Fruit fly (Drosophila melanogaster) whole organism, pupa: ENCODE data around the gene CG2211.

ENCODE experiments used
- CG10348 ChIP-seq: fragments of 200-800 bp; sonication (Bioruptor generic); IDR thresholded peaks from 2 replicates; pipeline ENCODE4 v1.3.6; 2022; ENCODE audit warnings: missing biosample characterization, missing genetic modification characterization
- CG12605 ChIP-seq: fragments of 200-800 bp; sonication (Bioruptor generic); IDR thresholded peaks from 2 replicates; pipeline ENCODE4 v1.3.6; 2022; ENCODE audit warnings: missing biosample characterization, missing genetic modification characterization
- CG13204 ChIP-seq: fragments of 200-800 bp; sonication (Bioruptor generic); optimal IDR thresholded peaks from 2 replicates; lab custom pipeline; 2018; ENCODE audit warnings: missing biosample characterization, mild to moderate bottlenecking, missing genetic modification characterization, moderate library complexity
- CG14655 ChIP-seq: fragments of 200-800 bp; sonication (Bioruptor generic); optimal IDR thresholded peaks from 3 replicates; lab custom pipeline; 2017; ENCODE audit warnings: mild to moderate bottlenecking, missing biosample characterization, missing genetic modification reagents, missing genetic modification characterization
- CG15710 ChIP-seq: fragments of 200-800 bp; sonication (Bioruptor generic); optimal IDR thresholded peaks from 2 replicates; lab custom pipeline; 2018; ENCODE audit warnings: missing biosample characterization, mild to moderate bottlenecking, missing genetic modification characterization, moderate library complexity
- CG17806 ChIP-seq: fragments of 200-800 bp; sonication (Bioruptor generic); optimal IDR thresholded peaks from 2 replicates; lab custom pipeline; 2018; ENCODE audit warnings: missing biosample characterization, mild to moderate bottlenecking, missing genetic modification characterization, moderate library complexity
- CG32121 ChIP-seq: fragments of 200-800 bp; sonication (Bioruptor generic); IDR thresholded peaks from 2 replicates; pipeline ENCODE4 v1.3.6; 2022; ENCODE audit warnings: missing biosample characterization, missing genetic modification characterization
- CG34367 ChIP-seq: fragments of 200-800 bp; sonication (Bioruptor generic); optimal IDR thresholded peaks from 2 replicates; lab custom pipeline; 2018; ENCODE audit warnings: missing biosample characterization, mild to moderate bottlenecking, missing genetic modification characterization
- CG4496 ChIP-seq: fragments of 200-800 bp; sonication (Bioruptor generic); IDR thresholded peaks from 3 replicates; pipeline ENCODE4 v1.3.6; 2022; ENCODE audit warnings: missing biosample characterization, missing genetic modification characterization
- CG8159 ChIP-seq: fragments of 200-800 bp; sonication (Bioruptor generic); optimal IDR thresholded peaks from 3 replicates; lab custom pipeline; 2018; ENCODE audit warnings: missing biosample characterization, mild to moderate bottlenecking, missing genetic modification characterization, moderate library complexity
- CG8301 ChIP-seq: fragments of 200-800 bp; sonication (Bioruptor generic); optimal IDR thresholded peaks from 2 replicates; lab custom pipeline; 2018; ENCODE audit warnings: missing biosample characterization, mild to moderate bottlenecking, missing genetic modification characterization
- CG9948 ChIP-seq: fragments of 200-800 bp; sonication (Bioruptor generic); optimal IDR thresholded peaks from 2 replicates; lab custom pipeline; 2018; ENCODE audit warnings: missing biosample characterization, mild to moderate bottlenecking, missing genetic modification characterization, moderate library complexity
- D1 ChIP-seq: fragments of 200-800 bp; sonication (Bioruptor generic); optimal IDR thresholded peaks from 2 replicates; lab custom pipeline; 2018; ENCODE audit warnings: missing biosample characterization, mild to moderate bottlenecking, missing genetic modification characterization, moderate library complexity
- EcR ChIP-seq: fragments of 200-800 bp; sonication (Bioruptor generic); optimal IDR thresholded peaks from 3 replicates; lab custom pipeline; 2019; ENCODE audit warnings: missing biosample characterization, missing genetic modification characterization, mild to moderate bottlenecking, moderate library complexity, missing genetic modification reagents
- Ets98B ChIP-seq: fragments of 200-800 bp; sonication (Bioruptor generic); IDR thresholded peaks from 2 replicates; pipeline ENCODE4 v1.3.6; 2022; ENCODE audit warnings: missing biosample characterization, missing genetic modification characterization
- Pif1A ChIP-seq: fragments of 200-800 bp; sonication (Bioruptor generic); optimal IDR thresholded peaks from 3 replicates; lab custom pipeline; 2016; ENCODE audit warnings: missing biosample characterization, missing genetic modification characterization
- Pif1B ChIP-seq: fragments of 200-800 bp; sonication (Bioruptor generic); optimal IDR thresholded peaks from 3 replicates; lab custom pipeline; 2016; ENCODE audit warnings: missing biosample characterization, missing genetic modification characterization
- Snoo ChIP-seq: fragments of 200-800 bp; sonication (Bioruptor generic); optimal IDR thresholded peaks from 3 replicates; lab custom pipeline; 2017; ENCODE audit warnings: missing biosample characterization, mild to moderate bottlenecking, missing genetic modification characterization, inconsistent platforms
- fd96Ca ChIP-seq: fragments of 200-800 bp; sonication (Bioruptor generic); IDR thresholded peaks from 3 replicates; pipeline ENCODE4 v1.3.6; 2022; ENCODE audit warnings: missing biosample characterization, missing genetic modification characterization
- gl ChIP-seq: fragments of 200-800 bp; sonication (Bioruptor generic); optimal IDR thresholded peaks from 2 replicates; lab custom pipeline; 2018; ENCODE audit warnings: missing biosample characterization, mild to moderate bottlenecking, missing genetic modification characterization
- rn ChIP-seq: fragments of 200-800 bp; sonication (Bioruptor generic); IDR thresholded peaks from 2 replicates; pipeline ENCODE4 v1.3.6; 2022; ENCODE audit warnings: missing biosample characterization, missing genetic modification characterization

The CG2211 gene

DNA sequence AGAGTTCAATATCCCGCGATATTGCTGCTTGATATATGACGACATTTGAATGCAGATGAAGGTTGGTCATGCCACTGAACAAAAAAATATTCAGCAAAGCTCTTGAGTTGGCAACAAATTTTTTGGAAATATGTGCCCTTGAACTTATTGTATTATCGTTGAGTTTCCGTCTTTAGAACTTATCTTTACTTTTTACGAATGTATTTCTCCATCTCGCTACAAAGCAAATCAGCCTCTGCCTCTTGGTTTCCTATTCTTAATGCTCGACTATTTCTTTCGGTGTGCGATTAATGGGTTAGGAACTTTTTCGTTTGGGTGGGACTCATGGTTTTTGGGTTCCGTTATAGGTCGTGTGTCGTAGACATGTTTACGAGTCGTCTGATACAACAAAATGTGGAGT, 12.0 kb downstream of the CG2211 start:
- TF ChIP-seq CG8301 (no peak), gl (tag; lab: Kevin White, UChicago) (no peak), CG15710 (tag; lab: Kevin White, UChicago) (peak; percentile 9), Pif1B (GFP tag; lab: Kevin White, UChicago) (no peak), CG17806 (peak; percentile 23), CG4496 (GFP tag; lab: Robert Waterston, UW) (0 out of 3 replicates have a peak, but pooled peaks have one; percentile 18), CG9948 (tag; lab: Kevin White, UChicago) (peak; percentile 14), fd96Ca (0 out of 3 replicates have a peak, but pooled peaks have one; percentile 7), Pif1A (GFP tag; lab: Kevin White, UChicago) (no peak)

DNA sequence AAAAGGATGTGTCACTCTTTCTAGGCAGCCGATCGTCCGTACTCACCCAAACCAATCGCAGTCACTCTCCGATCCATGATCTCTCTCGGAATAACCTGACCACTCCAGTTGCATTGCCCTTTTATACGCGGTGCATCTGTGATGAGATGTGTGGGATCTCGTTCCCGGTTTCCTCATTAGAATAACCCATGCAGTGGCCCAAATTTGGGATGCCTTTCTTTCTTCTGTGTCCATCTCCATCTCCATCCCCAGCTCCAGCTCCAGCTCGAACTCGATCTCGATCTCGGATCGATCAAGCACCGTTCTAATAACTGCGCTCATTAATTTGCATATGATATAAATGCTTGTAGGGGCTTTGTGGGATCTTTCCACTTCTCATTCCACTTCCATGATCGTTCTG, 12.5 kb downstream of the CG2211 start, which contains the start of gene CG9184:
Gene CG9184 (minus strand): TSS at position 101 of the 400 bp plus-strand sequence.
- TF ChIP-seq Ets98B (GFP tag; lab: Robert Waterston, UW) = no peak
- TF ChIP-seq CG15710 (tag; lab: Kevin White, UChicago) = no peak
- TF ChIP-seq gl (tag; lab: Kevin White, UChicago) = no peak
- TF ChIP-seq CG9948 (tag; lab: Kevin White, UChicago) = no peak
- TF ChIP-seq CG12605 (GFP tag; lab: Robert Waterston, UW) = no peak
- TF ChIP-seq, all 21 proteins: peak for 0

DNA sequence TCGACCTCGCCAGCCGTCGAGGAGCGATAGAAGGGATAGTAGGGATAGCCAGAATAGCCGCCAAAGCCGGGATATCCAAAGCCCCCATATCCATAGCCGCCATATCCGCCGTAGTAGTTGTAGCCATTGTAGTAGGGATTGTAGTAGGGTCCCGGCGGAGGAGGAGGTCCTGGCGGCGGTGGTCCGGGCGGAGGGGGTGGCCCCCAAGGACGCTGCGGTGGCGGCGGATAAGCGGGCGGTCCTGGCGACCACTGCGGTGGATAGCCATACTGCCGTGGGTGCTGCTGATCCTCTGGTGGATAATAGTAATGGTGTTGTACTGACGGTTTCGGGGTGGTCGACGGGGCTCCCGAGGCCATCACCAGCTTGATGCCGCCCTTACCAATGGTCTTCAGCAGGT, 13.0 kb downstream of the CG2211 start:
- no peak for TF ChIP-seq CG9948 (tag; lab: Kevin White, UChicago)
- TF ChIP-seq fd96Ca = no peak
- no peak for TF ChIP-seq CG12605 (GFP tag; lab: Robert Waterston, UW)
- TF ChIP-seq CG32121 = no peak
- no peak for TF ChIP-seq rn
- no peak for TF ChIP-seq Pif1B (GFP tag; lab: Kevin White, UChicago)
- TF ChIP-seq CG10348 (GFP tag; lab: Robert Waterston, UW) = no peak
- no peak for TF ChIP-seq Pif1A (GFP tag; lab: Kevin White, UChicago)
- TF ChIP-seq D1 (tag; lab: Kevin White, UChicago) = no peak
- no peak for TF ChIP-seq Ets98B (GFP tag; lab: Robert Waterston, UW)
- TF ChIP-seq Snoo (tag; lab: Kevin White, UChicago) = no peak
- no peak for TF ChIP-seq CG4496 (GFP tag; lab: Robert Waterston, UW)
- TF ChIP-seq CG34367 = no peak
- no peak for TF ChIP-seq gl (tag; lab: Kevin White, UChicago)
- no peak for TF ChIP-seq CG17806
- no peak for TF ChIP-seq EcR (GFP tag; lab: Kevin White, UChicago)
- no peak for TF ChIP-seq CG15710 (tag; lab: Kevin White, UChicago)
- no peak for TF ChIP-seq CG8159
- TF ChIP-seq CG8301 = no peak

DNA sequence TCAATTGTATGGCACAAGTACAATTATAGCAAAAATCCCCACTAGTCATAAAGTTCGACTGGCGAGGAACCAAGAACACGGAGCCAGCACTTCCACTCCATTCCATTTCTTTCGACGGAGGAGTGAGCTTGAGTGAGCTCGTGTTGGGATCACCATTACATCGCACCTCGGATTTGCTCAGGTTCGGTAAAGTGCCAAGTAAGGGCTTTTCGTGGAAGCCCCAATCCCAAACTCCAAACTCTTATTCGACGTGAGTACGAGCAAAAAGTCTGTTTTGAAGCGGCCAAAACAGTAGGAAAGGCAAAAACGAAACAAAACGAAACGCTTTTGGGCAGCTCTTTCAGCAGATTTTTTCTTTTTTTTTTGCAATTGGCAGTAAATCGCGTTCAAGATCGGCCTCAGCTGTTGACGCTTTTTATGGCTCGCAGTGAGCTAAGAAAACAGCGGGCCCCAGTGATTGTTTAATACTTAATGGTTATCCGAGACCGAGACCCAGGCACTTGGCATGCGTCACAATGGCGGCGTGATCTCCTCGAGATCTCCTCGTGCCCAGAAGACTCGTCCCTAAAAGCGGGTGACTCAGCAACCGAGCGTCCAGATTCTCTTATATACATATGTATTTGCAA, 14.1 kb downstream of the CG2211 start:
- no peak for TF ChIP-seq CG34367
- 0 out of 3 replicates have a peak, but pooled peaks have one; percentile 6 for TF ChIP-seq fd96Ca
- TF ChIP-seq rn = no peak
- no peak for TF ChIP-seq CG8159
- TF ChIP-seq Ets98B (GFP tag; lab: Robert Waterston, UW) = peak; percentile 18; the same call in 1 of the 2 replicates
- TF ChIP-seq EcR (GFP tag; lab: Kevin White, UChicago) = peak; percentile 53
- no peak for TF ChIP-seq CG10348 (GFP tag; lab: Robert Waterston, UW)
- no peak for TF ChIP-seq CG14655 (GFP tag; lab: Kevin White, UChicago)
- no peak for TF ChIP-seq D1 (tag; lab: Kevin White, UChicago)
- TF ChIP-seq CG8301 = no peak
- TF ChIP-seq CG17806 = no peak
- TF ChIP-seq CG13204 = no peak
- TF ChIP-seq Snoo (tag; lab: Kevin White, UChicago) = peak; percentile 24
- no peak for TF ChIP-seq CG15710 (tag; lab: Kevin White, UChicago)
- TF ChIP-seq CG32121 = no peak
- peak; percentile 52 for TF ChIP-seq gl (tag; lab: Kevin White, UChicago)
- TF ChIP-seq CG12605 (GFP tag; lab: Robert Waterston, UW) = 0 out of 2 replicates have a peak, but pooled peaks have one; percentile 16
- TF ChIP-seq CG9948 (tag; lab: Kevin White, UChicago) = no peak
- peak; percentile 40; the same call in 1 of the 3 replicates for TF ChIP-seq CG4496 (GFP tag; lab: Robert Waterston, UW)
- no peak for TF ChIP-seq Pif1A (GFP tag; lab: Kevin White, UChicago)
- no peak for TF ChIP-seq Pif1B (GFP tag; lab: Kevin White, UChicago)

DNA sequence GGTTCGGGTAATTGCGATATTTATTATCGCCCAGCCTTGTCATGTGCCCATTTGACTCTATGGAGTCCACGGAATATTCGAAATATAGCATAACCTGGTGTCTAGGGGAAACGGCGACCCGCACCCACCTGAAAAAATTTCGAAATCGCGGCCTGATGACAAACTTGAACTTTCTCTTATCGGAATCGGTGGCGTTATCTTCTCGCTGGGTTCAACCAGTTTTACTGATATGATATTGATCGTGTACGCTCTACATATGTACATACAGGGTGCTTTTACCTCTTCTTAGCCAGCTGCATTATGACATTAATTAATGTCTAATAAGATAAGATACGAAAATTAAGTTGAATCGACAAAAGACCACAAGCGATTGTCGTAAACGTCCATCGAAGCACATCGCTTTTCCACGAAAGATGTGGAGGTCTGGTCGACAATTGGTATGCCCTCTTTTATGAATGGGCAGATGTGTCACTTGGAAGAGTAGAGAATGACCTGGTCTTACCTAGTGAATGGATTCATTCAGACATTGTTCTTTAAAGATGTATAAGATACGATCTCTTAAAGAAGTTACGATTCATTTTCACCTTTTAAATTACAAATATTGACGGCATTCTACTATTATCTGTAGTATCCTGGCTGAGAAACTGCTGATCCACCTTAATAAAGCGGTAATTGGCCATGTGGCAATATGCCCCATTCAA, 14.8 kb downstream of the CG2211 start:
- TF ChIP-seq EcR (GFP tag; lab: Kevin White, UChicago) = no peak
- no peak for TF ChIP-seq CG10348 (GFP tag; lab: Robert Waterston, UW)
- TF ChIP-seq Pif1B (GFP tag; lab: Kevin White, UChicago) = peak; percentile 38
- TF ChIP-seq Pif1A (GFP tag; lab: Kevin White, UChicago) = peak; percentile 63
- TF ChIP-seq fd96Ca = peak; percentile 59; the same call in 2 of the 3 replicates
- no peak for TF ChIP-seq CG13204
- peak; percentile 72 for TF ChIP-seq CG8159
- TF ChIP-seq gl (tag; lab: Kevin White, UChicago) = no peak
- TF ChIP-seq rn = no peak
- peak; percentile 13 for TF ChIP-seq CG8301
- no peak for TF ChIP-seq CG32121
- no peak for TF ChIP-seq CG4496 (GFP tag; lab: Robert Waterston, UW)
- TF ChIP-seq CG9948 (tag; lab: Kevin White, UChicago) = peak; percentile 30
- TF ChIP-seq Ets98B (GFP tag; lab: Robert Waterston, UW) = no peak
- TF ChIP-seq CG14655 (GFP tag; lab: Kevin White, UChicago) = peak; percentile 58
- peak; percentile 46 for TF ChIP-seq CG17806
- TF ChIP-seq CG12605 (GFP tag; lab: Robert Waterston, UW) = no peak
- peak; percentile 38 for TF ChIP-seq CG15710 (tag; lab: Kevin White, UChicago)
- no peak for TF ChIP-seq D1 (tag; lab: Kevin White, UChicago)
- TF ChIP-seq CG34367 = peak; percentile 12
- TF ChIP-seq Snoo (tag; lab: Kevin White, UChicago) = peak; percentile 37
- TF ChIP-seq, all 21 proteins: peak for 11
